Worm (Caenorhabditis elegans) whole organism, dauer: ENCODE measurements around the gene fbxa-74.

Experiments used
- unc-62 ChIP-seq: sonication (generic microtip); optimal IDR thresholded peaks from 2 replicates; lab custom pipeline; 2017; ENCODE audit warnings: missing biosample characterization, missing genetic modification reagents, missing genetic modification characterization

The fbxa-74 gene

ce11 chrIII:1698842-1699241 lies at the start of gene fbxa-74:
Gene fbxa-74, minus strand, starts transcription at chrIII:1698986.
- no peak for TF ChIP-seq unc-62 (GFP tag; lab: Kevin White, UChicago)

- no peak for TF ChIP-seq unc-62 (GFP tag; lab: Kevin White, UChicago)
Observed at ce11 chrIII:1745450-1746127, 46.8 kb upstream of the fbxa-74 start.

DNA sequence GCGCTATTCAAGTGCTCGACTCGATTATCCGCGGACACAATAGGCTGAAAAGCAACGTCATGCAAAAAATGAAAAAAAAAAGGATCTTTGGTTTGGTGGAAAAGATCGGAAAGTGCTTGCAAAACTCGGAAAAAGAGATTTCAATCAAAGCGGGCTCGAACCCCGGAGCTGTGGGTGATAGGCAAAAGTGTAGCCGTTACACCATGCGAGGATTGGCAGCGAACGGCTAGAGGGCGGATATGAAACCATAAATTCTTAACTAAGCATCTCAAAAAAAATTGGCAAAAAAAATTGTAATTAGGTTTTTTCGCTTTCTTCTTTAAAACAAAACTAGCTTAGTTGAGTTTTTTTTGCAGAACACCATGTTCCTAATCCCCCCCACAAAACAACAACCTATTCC lies 45.7 kb upstream of the fbxa-74 start:
- no peak for TF ChIP-seq unc-62 (GFP tag; lab: Kevin White, UChicago)

DNA sequence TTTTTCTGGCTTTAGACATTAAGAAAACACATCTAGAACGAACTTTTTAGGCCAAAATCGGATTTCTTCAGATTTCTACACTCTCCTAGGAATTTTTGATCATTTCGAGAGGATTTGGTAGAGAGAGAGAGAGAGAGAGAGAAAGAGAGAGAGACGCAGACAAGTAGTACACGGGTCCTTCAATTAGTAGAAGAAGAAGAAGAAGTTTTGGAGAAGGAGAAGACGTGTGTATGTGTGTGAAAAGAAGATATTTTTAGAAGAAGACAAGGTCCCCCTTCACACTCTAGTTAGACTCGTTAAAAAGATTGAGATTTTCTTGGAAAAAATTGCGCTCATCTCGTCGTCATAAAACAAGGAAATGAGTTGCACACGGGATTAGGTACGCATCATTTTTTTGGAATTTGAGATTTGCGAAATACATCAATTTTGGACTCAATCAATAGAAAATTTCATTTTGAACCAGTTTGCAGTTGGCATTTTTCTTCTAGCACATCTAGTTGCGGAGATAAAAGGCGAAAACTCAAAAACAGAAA lies 44.8 kb upstream of the fbxa-74 start:
- TF ChIP-seq unc-62 (GFP tag; lab: Kevin White, UChicago): no peak

DNA sequence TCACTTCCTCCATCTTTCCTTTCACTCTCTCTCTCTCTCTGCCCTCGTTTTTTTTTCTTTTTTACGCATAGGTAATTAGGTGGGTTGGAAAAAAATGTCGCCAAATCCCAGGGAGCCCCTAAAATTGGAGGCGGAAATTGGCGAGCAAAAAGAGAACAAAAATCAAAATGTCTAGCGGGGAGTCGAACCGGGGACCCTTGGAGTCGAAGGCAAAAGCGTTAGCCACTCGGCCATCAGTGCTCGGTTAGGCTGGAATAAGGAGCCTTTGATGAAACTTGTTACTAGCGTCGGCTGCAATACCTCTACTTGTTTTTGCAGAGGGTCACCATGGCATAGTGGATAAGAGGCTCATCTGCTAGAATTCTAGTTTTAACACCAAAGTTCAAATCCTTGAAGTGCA lies 44.3 kb upstream of the fbxa-74 start:
- TF ChIP-seq unc-62 (GFP tag; lab: Kevin White, UChicago): no peak

DNA sequence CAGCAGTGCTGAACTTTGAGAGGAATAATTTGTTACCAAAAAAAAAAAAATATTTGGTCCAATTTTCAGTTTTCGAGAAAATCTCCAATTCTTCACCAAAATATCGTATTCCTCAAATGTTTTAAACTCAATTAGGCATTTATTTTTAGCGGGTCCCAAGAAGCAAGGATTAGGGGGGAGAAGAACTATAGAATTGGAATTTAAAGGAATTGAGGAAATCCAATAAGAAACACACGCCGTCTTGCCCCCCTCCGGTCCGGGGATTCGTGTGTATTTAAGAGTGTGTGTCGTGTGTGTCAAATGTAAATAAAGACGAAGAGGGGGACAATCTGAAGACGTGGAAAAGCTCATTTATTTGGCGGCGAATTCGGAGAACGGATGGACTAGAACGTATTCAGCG lies 34.6 kb upstream of the fbxa-74 start:
- no peak for TF ChIP-seq unc-62 (GFP tag; lab: Kevin White, UChicago)

DNA sequence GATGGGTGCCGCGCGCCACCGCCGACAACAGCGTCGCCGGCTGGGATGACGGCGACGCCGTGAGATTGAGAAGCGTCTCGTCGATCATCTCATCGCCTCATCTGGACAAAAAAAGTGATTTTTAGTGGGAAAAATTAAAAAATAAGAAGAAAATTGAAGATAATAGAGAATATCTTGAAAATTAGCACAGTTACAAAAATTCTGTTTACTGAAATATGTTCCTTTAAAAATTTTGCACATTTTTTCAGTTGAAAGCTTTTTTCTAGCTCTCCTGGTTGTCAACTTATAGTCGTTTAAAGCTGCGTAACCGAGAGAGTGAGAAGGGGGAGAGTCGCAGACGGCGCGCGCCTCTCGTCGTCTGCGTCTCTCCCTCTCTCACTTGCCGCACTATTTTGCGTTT lies 34.2 kb upstream of the fbxa-74 start, which contains the start of gene ser-4:
TSS of gene ser-4 (minus strand) at position 101 of the 400 bp plus-strand sequence.
- no peak for TF ChIP-seq unc-62 (GFP tag; lab: Kevin White, UChicago)

DNA sequence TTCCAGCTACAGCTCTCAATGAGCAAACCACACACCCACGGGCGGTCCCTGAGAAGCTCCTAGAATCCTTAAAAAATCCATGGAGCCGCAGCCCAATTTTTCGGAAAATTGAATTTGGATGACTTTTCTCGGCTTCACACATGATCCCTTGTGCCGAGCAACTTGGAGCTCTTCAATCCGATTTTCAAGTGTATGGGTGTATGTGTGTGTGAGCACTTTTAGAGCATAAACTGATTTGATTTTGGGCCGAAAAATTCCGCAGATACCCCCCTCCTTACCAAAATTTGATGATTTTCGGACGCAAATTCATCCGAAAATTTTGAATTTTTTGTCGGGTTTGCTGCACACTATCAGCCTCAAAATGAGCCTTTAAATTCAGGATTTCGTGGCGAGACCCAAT lies 33.1 kb upstream of the fbxa-74 start:
- no peak for TF ChIP-seq unc-62 (GFP tag; lab: Kevin White, UChicago)

DNA sequence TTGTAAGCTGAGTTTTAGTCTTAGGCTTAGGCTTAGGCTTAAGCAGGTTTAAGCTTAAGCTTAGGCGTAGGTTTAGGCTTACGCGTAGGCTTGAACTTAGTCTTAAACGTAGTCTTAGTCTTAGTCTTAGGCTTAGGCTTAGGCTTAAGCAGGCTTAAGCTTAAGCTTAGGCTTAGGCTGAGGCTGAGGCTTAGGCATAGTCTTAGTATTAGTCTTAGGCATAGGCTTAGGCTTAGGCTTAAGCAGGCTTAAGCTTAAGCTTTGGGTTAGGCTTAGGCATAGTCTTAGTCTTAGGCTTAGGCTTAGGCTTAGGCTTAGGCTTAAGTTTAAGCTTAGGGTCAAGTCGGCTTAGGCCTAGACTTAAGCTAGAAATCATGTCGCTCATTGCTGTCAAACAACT lies 20.0 kb upstream of the fbxa-74 start:
- TF ChIP-seq unc-62 (GFP tag; lab: Kevin White, UChicago): no peak

ce11 chrIII:1717772-1718171 lies 19.0 kb upstream of the fbxa-74 start:
- no peak for TF ChIP-seq unc-62 (GFP tag; lab: Kevin White, UChicago)

- no peak for TF ChIP-seq unc-62 (GFP tag; lab: Kevin White, UChicago)
Observed at ce11 chrIII:1713991-1714611, 15.3 kb upstream of the fbxa-74 start.

ce11 chrIII:1705799-1706198 lies 7.0 kb upstream of the fbxa-74 start, which contains the start of the genes fbxa-13 and Y22D7AR.2:
Gene fbxa-13, minus strand, starts transcription at chrIII:1705899.
Gene Y22D7AR.2, plus strand, starts transcription at chrIII:1705946.
- no peak for TF ChIP-seq unc-62 (GFP tag; lab: Kevin White, UChicago)

DNA sequence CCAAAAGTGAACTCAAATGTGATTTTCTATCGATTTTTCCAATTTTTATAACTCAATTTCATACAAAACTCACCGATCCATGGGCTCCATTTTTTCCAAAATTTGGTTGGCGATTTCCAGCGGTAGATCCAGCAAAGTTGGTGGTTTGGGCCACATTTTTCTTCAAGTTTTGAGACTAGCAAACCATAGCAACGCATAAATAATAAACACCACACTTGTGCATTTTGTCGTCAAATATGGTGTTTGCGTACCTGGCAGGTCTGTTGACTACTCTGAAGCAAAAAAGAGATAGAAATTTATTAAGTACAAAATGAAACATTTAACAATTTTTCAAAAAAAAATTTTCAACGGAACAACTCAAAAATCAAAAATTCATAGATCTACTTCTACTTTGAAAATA lies 6.5 kb upstream of the fbxa-74 start:
- no peak for TF ChIP-seq unc-62 (GFP tag; lab: Kevin White, UChicago)

DNA sequence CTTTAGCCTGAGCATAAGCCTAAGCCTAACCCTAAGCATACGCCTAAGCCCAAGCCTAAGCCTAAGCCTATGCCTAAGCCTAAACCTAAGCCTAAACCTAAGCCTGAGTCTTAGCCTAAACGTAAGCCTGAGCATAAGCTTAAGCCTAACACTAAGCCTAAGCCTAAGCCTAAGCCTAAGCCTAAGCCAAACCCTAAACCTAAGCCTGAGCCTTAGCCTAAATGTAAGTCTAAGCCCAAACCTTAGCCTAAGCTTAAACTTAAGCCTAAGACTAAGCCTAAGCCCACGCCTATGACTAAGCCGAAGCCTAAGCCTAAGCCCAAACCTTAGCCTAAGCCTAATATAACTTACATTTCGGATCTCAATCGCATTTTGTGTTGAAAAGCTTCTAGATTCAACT lies 5.2 kb upstream of the fbxa-74 start:
- no peak for TF ChIP-seq unc-62 (GFP tag; lab: Kevin White, UChicago)

ce11 chrIII:1702337-1702736 lies 3.6 kb upstream of the fbxa-74 start, which contains the start of gene spex-3:
Gene spex-3, minus strand, starts transcription at chrIII:1702437.
- TF ChIP-seq unc-62 (GFP tag; lab: Kevin White, UChicago): no peak

DNA sequence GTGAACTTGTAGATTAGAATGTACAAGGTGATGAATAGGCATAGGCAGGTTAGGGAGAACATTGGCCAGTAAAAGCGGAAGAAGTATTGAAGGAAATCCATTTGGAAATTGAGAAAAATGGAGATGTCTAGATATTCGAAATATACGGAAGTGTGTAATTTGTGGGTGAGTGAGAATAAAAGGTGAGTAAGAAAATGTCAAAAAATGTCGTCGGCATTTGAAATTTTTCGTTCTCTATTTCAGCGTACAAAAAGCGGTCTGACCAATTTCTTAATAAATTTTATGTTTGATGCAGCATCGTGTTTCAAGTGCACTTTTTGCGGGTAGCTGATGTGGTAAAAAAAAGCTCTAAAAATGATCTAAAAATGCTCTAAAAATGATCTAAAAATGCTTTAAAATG lies 3.8 kb downstream of the fbxa-74 start, which contains the start of gene srd-64:
TSS of gene srd-64 (minus strand) at position 101 of the 400 bp plus-strand sequence.
- TF ChIP-seq unc-62 (GFP tag; lab: Kevin White, UChicago): no peak
